Fruit fly (Drosophila melanogaster) whole organism, embryonic: ENCODE data around the gene rhea.

Experiments used
- ATbp ChIP-seq: fragments of 200-800 bp; sonication (Bioruptor generic); optimal IDR thresholded peaks from 2 replicates; lab custom pipeline; 2017; ENCODE audit warnings: missing biosample characterization, mild to moderate bottlenecking, missing genetic modification characterization, missing genetic modification reagents
- Awh ChIP-seq: fragments of 200-800 bp; sonication (Bioruptor generic); IDR thresholded peaks from 2 replicates; pipeline ENCODE4, ENCODE4 v1.3.6; 2022; ENCODE audit warnings: missing biosample characterization, missing genetic modification characterization
- B-H1 ChIP-seq: fragments of 200-800 bp; sonication (Bioruptor generic); IDR thresholded peaks from 3 replicates; pipeline ENCODE4 v1.3.6; 2022; ENCODE audit warnings: missing biosample characterization, missing genetic modification characterization
- CG10431 ChIP-seq: fragments of 200-800 bp; sonication (Bioruptor generic); optimal IDR thresholded peaks from 3 replicates; lab custom pipeline; 2018; ENCODE audit warnings: missing biosample characterization, mild to moderate bottlenecking, missing genetic modification characterization
- CG10979 ChIP-seq: fragments of 200-800 bp; sonication (Bioruptor generic); optimal IDR thresholded peaks from 2 replicates; lab custom pipeline; 2018; ENCODE audit warnings: missing biosample characterization, mild to moderate bottlenecking, missing genetic modification characterization, moderate library complexity
- CG12391 ChIP-seq: fragments of 200-800 bp; sonication (Bioruptor generic); optimal IDR thresholded peaks from 3 replicates; lab custom pipeline; 2018; ENCODE audit warnings: missing biosample characterization, mild to moderate bottlenecking, missing genetic modification characterization, moderate library complexity
- CG13894 ChIP-seq: fragments of 200-800 bp; sonication (Bioruptor generic); optimal IDR thresholded peaks from 3 replicates; lab custom pipeline; 2018; ENCODE audit warnings: missing biosample characterization, mild to moderate bottlenecking, missing genetic modification characterization, moderate library complexity
- CG14050 ChIP-seq: fragments of 200-800 bp; sonication (Bioruptor generic); IDR thresholded peaks from 3 replicates; pipeline ENCODE4 v1.3.6; 2022; ENCODE audit warnings: missing biosample characterization, missing genetic modification characterization
- CG15479 ChIP-seq: fragments of 200-800 bp; sonication (Bioruptor generic); optimal IDR thresholded peaks from 3 replicates; lab custom pipeline; 2019; ENCODE audit warnings: missing biosample characterization, mild to moderate bottlenecking, missing genetic modification characterization, moderate library complexity
- CG16815 ChIP-seq: fragments of 200-800 bp; sonication (Bioruptor generic); optimal IDR thresholded peaks from 3 replicates; lab custom pipeline; 2017; ENCODE audit warnings: missing biosample characterization, mild to moderate bottlenecking, missing genetic modification characterization
- CG17328 ChIP-seq: fragments of 200-800 bp; sonication (Bioruptor generic); IDR thresholded peaks from 2 replicates; pipeline ENCODE4 v1.3.6; 2022; ENCODE audit warnings: missing biosample characterization, missing genetic modification characterization
- CG17829 ChIP-seq: fragments of 200-800 bp; optimal IDR thresholded peaks from 2 replicates; lab custom pipeline; 2019; ENCODE audit warnings: missing biosample characterization, mild to moderate bottlenecking, missing genetic modification characterization, moderate library complexity
- CG18599 ChIP-seq: fragments of 200-800 bp; sonication (Bioruptor generic); optimal IDR thresholded peaks from 3 replicates; lab custom pipeline; 2017; ENCODE audit warnings: missing biosample characterization, missing genetic modification characterization, mild to moderate bottlenecking, moderate library complexity, missing genetic modification reagents
- CG2678 ChIP-seq: fragments of 200-800 bp; sonication (Bioruptor generic); optimal IDR thresholded peaks from 3 replicates; lab custom pipeline; 2019; ENCODE audit warnings: missing biosample characterization, mild to moderate bottlenecking, missing genetic modification characterization, moderate library complexity
- CG31441 ChIP-seq: fragments of 200-800 bp; sonication (Bioruptor generic); IDR thresholded peaks from 2 replicates; pipeline ENCODE4 v1.3.6; 2022; ENCODE audit warnings: missing biosample characterization, missing genetic modification characterization
- CG32772 ChIP-seq: fragments of 200-800 bp; sonication (Bioruptor generic); IDR thresholded peaks from 2 replicates; pipeline ENCODE4 v1.3.6; 2022; ENCODE audit warnings: missing biosample characterization, missing genetic modification characterization
- CG34376 ChIP-seq: fragments of 200-800 bp; sonication (Bioruptor generic); optimal IDR thresholded peaks from 2 replicates; lab custom pipeline; 2018; ENCODE audit warnings: missing biosample characterization, mild to moderate bottlenecking, missing genetic modification characterization
- CG34422 ChIP-seq: fragments of 200-800 bp; sonication (Bioruptor generic); IDR thresholded peaks from 3 replicates; pipeline ENCODE4 v1.3.6; 2022; ENCODE audit warnings: missing biosample characterization, missing genetic modification characterization
- CG7839 ChIP-seq: fragments of 200-800 bp; sonication (Bioruptor generic); optimal IDR thresholded peaks from 3 replicates; lab custom pipeline; 2018; ENCODE audit warnings: missing biosample characterization, mild to moderate bottlenecking, missing genetic modification characterization, moderate library complexity
- CG8924 ChIP-seq: fragments of 200-800 bp; optimal IDR thresholded peaks from 3 replicates; lab custom pipeline; 2019; ENCODE audit warnings: missing biosample characterization, mild to moderate bottlenecking, missing genetic modification characterization, moderate library complexity
- CG9876 ChIP-seq: fragments of 200-800 bp; sonication (Bioruptor generic); optimal IDR thresholded peaks from 2 replicates; lab custom pipeline; 2016; ENCODE audit warnings: missing biosample characterization, missing genetic modification characterization
- CoRest ChIP-seq: fragments of 200-800 bp; sonication (Bioruptor generic); optimal IDR thresholded peaks from 3 replicates; lab custom pipeline; 2018; ENCODE audit warnings: missing biosample characterization, mild to moderate bottlenecking, missing genetic modification characterization, moderate library complexity
- Ets65A ChIP-seq: fragments of 200-800 bp; sonication (Bioruptor generic); peaks from one replicate; lab custom pipeline; 2016; ENCODE audit warnings: missing biosample characterization, missing genetic modification characterization
- Opbp ChIP-seq: fragments of 200-800 bp; sonication (Bioruptor generic); IDR thresholded peaks from 3 replicates; pipeline ENCODE4 v1.3.6; 2022; ENCODE audit warnings: missing biosample characterization, missing genetic modification characterization; ENCODE audit not compliant: partially characterized antibody
- PHDP ChIP-seq: fragments of 200-800 bp; sonication (Bioruptor generic); optimal IDR thresholded peaks from 3 replicates; lab custom pipeline; 2018; ENCODE audit warnings: missing biosample characterization, mild to moderate bottlenecking, missing genetic modification characterization, moderate library complexity
- Rfx ChIP-seq: fragments of 200-800 bp; sonication (Bioruptor generic); IDR thresholded peaks from 2 replicates; pipeline ENCODE4 v1.3.6; 2022; ENCODE audit warnings: missing biosample characterization, missing genetic modification characterization
- Xbp1 ChIP-seq: fragments of 200-800 bp; sonication (Bioruptor generic); optimal IDR thresholded peaks from 3 replicates; lab custom pipeline; 2016; ENCODE audit warnings: missing biosample characterization, mild to moderate bottlenecking, missing genetic modification characterization
- bsh ChIP-seq, 2 experiments: fragments of 200-800 bp; sonication (Bioruptor generic); optimal IDR thresholded peaks; 2 replicates each; lab custom pipeline; 2017 to 2018; ENCODE audit warnings: mild to moderate bottlenecking in 2 of 2, missing biosample characterization in 2 of 2, missing genetic modification characterization in 2 of 2, moderate library complexity in 1 of 2
- chm ChIP-seq: fragments of 200-800 bp; sonication (Bioruptor generic); IDR thresholded peaks from 2 replicates; pipeline ENCODE4 v1.3.6; 2022; ENCODE audit warnings: missing biosample characterization, missing genetic modification characterization
- crc ChIP-seq: fragments of 200-800 bp; sonication (Bioruptor generic); optimal IDR thresholded peaks from 2 replicates; lab custom pipeline; 2016; ENCODE audit warnings: missing biosample characterization, missing genetic modification characterization
- disco-r ChIP-seq: fragments of 200-800 bp; sonication (Bioruptor generic); optimal IDR thresholded peaks from 2 replicates; lab custom pipeline; 2016; ENCODE audit warnings: missing biosample characterization, missing genetic modification characterization
- dmrt99B ChIP-seq: fragments of 200-800 bp; sonication (Bioruptor generic); optimal IDR thresholded peaks from 2 replicates; lab custom pipeline; 2018; ENCODE audit warnings: missing biosample characterization, mild to moderate bottlenecking, missing genetic modification characterization, moderate library complexity
- dpn ChIP-seq, 2 experiments: fragments of 200-800 bp; sonication (Bioruptor generic); optimal IDR thresholded peaks; 3 replicates each; lab custom pipeline; 2016; ENCODE audit warnings: missing biosample characterization in 2 of 2, missing genetic modification characterization in 2 of 2
- ems ChIP-seq: fragments of 200-800 bp; sonication (Bioruptor generic); optimal IDR thresholded peaks from 3 replicates; lab custom pipeline; 2016; ENCODE audit warnings: missing biosample characterization, missing genetic modification characterization
- en ChIP-seq: fragments of 200-800 bp; sonication (Bioruptor generic); optimal IDR thresholded peaks from 2 replicates; lab custom pipeline; 2016; ENCODE audit warnings: missing biosample characterization, missing genetic modification characterization
- gcm2 ChIP-seq: fragments of 200-800 bp; sonication (Bioruptor generic); optimal IDR thresholded peaks from 2 replicates; lab custom pipeline; 2016; ENCODE audit warnings: missing biosample characterization, missing genetic modification characterization
- gem ChIP-seq: fragments of 200-800 bp; sonication (Bioruptor generic); optimal IDR thresholded peaks from 2 replicates; lab custom pipeline; 2019; ENCODE audit warnings: missing biosample characterization, mild to moderate bottlenecking, missing genetic modification characterization, moderate library complexity
- grau ChIP-seq: fragments of 200-800 bp; optimal IDR thresholded peaks from 3 replicates; lab custom pipeline; 2019; ENCODE audit warnings: missing biosample characterization, mild to moderate bottlenecking, missing genetic modification characterization, moderate library complexity
- kay ChIP-seq: fragments of 200-800 bp; sonication (Bioruptor generic); optimal IDR thresholded peaks from 2 replicates; lab custom pipeline; 2016; ENCODE audit warnings: missing biosample characterization, missing genetic modification characterization
- knrl ChIP-seq: fragments of 200-800 bp; sonication (Bioruptor generic); IDR thresholded peaks from 3 replicates; pipeline ENCODE4 v1.3.6; 2022; ENCODE audit warnings: missing biosample characterization, missing genetic modification characterization; ENCODE audit not compliant: partially characterized antibody
- nerfin-1 ChIP-seq: fragments of 200-800 bp; sonication (Bioruptor generic); optimal IDR thresholded peaks from 3 replicates; lab custom pipeline; 2019; ENCODE audit warnings: missing biosample characterization, mild to moderate bottlenecking, missing genetic modification characterization, moderate library complexity
- nerfin-2 ChIP-seq: fragments of 200-800 bp; sonication (Bioruptor generic); IDR thresholded peaks from 2 replicates; pipeline ENCODE4 v1.3.6; 2022; ENCODE audit warnings: missing biosample characterization, missing genetic modification characterization; ENCODE audit not compliant: partially characterized antibody
- phol ChIP-seq: fragments of 200-800 bp; sonication (Bioruptor generic); optimal IDR thresholded peaks from 3 replicates; lab custom pipeline; 2018; ENCODE audit warnings: missing biosample characterization, mild to moderate bottlenecking, missing genetic modification characterization, moderate library complexity
- row ChIP-seq: fragments of 200-800 bp; sonication (Bioruptor generic); IDR thresholded peaks from 3 replicates; pipeline ENCODE4 v1.3.6; 2022; ENCODE audit warnings: missing biosample characterization, missing genetic modification characterization
- sima ChIP-seq: fragments of 200-800 bp; sonication (Bioruptor generic); optimal IDR thresholded peaks from 2 replicates; lab custom pipeline; 2016; ENCODE audit warnings: missing biosample characterization, missing genetic modification characterization
- tgo ChIP-seq: fragments of 200-800 bp; sonication (Bioruptor generic); IDR thresholded peaks from 3 replicates; pipeline ENCODE4 v1.3.6; 2022; ENCODE audit warnings: missing biosample characterization, missing genetic modification characterization
- tio ChIP-seq: fragments of 200-800 bp; sonication (Bioruptor generic); optimal IDR thresholded peaks from 2 replicates; lab custom pipeline; 2017; ENCODE audit warnings: missing biosample characterization, missing genetic modification characterization, inconsistent platforms
- unc-4 ChIP-seq: fragments of 200-800 bp; sonication (Bioruptor generic); IDR thresholded peaks from 2 replicates; pipeline ENCODE4 v1.3.6; 2022; ENCODE audit warnings: missing biosample characterization, missing genetic modification characterization; ENCODE audit not compliant: partially characterized antibody
- unpg ChIP-seq: fragments of 200-800 bp; sonication (Bioruptor generic); optimal IDR thresholded peaks from 3 replicates; lab custom pipeline; 2018; ENCODE audit warnings: missing biosample characterization, mild to moderate bottlenecking, missing genetic modification characterization, moderate library complexity
- wor ChIP-seq: fragments of 200-800 bp; sonication (Bioruptor generic); IDR thresholded peaks from 2 replicates; pipeline ENCODE4 v1.3.6; 2022; ENCODE audit warnings: missing biosample characterization, missing genetic modification characterization

Gene rhea

DNA sequence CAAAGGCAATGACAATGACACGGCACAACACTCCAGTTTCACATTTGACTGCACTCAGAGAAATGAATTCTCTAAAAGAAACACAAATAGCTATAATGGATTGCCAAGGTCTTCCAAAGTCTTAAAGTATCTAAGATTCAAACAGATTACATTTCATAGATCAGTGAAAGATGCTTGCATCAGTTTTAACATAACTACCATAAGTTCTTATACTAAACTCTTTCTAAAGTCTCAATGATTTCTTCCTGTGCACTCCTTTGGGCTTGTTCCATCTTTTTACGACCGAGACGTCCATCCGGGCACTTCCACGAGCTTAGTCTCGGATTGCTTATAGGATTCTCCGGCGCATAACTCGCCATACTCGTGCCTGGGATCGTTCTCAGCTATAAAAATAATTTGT, 2.6 kb upstream of the rhea start (continued):
- TF ChIP-seq knrl (GFP tag; lab: Robert Waterston, UW) (no peak), dmrt99B (tag; lab: Kevin White, UChicago) (no peak), nerfin-2 (GFP tag; lab: Robert Waterston, UW) (no peak), CG14050 (GFP tag; lab: Robert Waterston, UW) (no peak), ATbp (GFP tag; lab: Kevin White, UChicago) (peak; percentile 6), CG32772 (GFP tag; lab: Robert Waterston, UW) (no peak), grau (peak; percentile 32), phol (peak; percentile 24), CG15479 (no peak), B-H1 (GFP tag; lab: Robert Waterston, UW) (no peak), Awh (GFP tag; lab: Robert Waterston, UW) (no peak), CG9876 (GFP tag; lab: Kevin White, UChicago) (no peak), gcm2 (GFP tag; lab: Kevin White, UChicago) (no peak), kay (GFP tag; lab: Kevin White, UChicago) (no peak)

DNA sequence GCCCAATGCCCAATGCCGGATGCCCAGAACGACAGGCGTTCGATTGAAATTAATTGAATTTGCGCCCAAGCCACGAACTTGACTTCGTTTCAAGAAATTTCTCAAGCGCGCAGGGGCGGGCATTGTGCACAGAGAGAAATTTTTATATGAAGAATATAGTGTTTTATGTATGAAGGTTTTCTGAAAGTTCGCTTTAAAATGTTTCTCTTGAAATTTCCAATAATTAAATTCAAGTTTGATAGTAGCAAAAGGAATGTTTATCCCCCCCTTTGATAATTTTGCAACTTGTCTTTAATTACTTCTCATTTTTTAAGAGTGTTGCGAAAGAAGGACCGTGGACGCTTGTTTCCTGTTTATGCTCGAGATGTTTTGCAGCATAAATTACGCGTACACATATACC, 935 bp upstream of the rhea start:
- TF ChIP-seq crc (GFP tag; lab: Kevin White, UChicago) (no peak), en (GFP tag; lab: Kevin White, UChicago) (no peak), bsh (GFP tag; optimal IDR thresholded peaks at IDR 0.05; lab: Kevin White, UChicago) (peak in 1 of 2 experiments; percentile 57), ems (GFP tag; lab: Kevin White, UChicago) (no peak), CG31441 (peak; percentile 42; the same call in 1 of the 2 replicates), row (GFP tag; lab: Robert Waterston, UW) (peak; percentile 50; the same call in 2 of the 3 replicates), sima (GFP tag; lab: Kevin White, UChicago) (no peak), CG17328 (GFP tag; lab: Robert Waterston, UW) (peak; percentile 31; the same call in 1 of the 2 replicates), CG10979 (tag; lab: Kevin White, UChicago) (peak; percentile 55), CG2678 (tag; lab: Kevin White, UChicago) (peak; percentile 43), dpn (GFP tag; optimal IDR thresholded peaks at IDR 0.05; lab: Kevin White, UChicago) (peak in 1 of 2 experiments; percentile 0), gem (peak; percentile 53), Ets65A (GFP tag; lab: Kevin White, UChicago) (peak; percentile 69), CG10431 (GFP tag; lab: Kevin White, UChicago) (no peak), CG34376 (no peak), CG8924 (tag; lab: Kevin White, UChicago) (peak; percentile 0), tgo (GFP tag; lab: Robert Waterston, UW) (no peak), chm (GFP tag; lab: Robert Waterston, UW) (0 out of 2 replicates have a peak, but pooled peaks have one; percentile 21), Opbp (GFP tag; lab: Robert Waterston, UW) (no peak), tio (GFP tag; lab: Kevin White, UChicago) (peak; percentile 8), CG7839 (tag; lab: Kevin White, UChicago) (peak; percentile 28), CG18599 (GFP tag; lab: Kevin White, UChicago) (peak; percentile 18), Xbp1 (GFP tag; lab: Kevin White, UChicago) (peak; percentile 20), unc-4 (GFP tag; lab: Robert Waterston, UW) (no peak), unpg (GFP tag; lab: Kevin White, UChicago) (peak; percentile 46), CG16815 (GFP tag; lab: Kevin White, UChicago) (no peak), CG17829 (tag; lab: Kevin White, UChicago) (peak; percentile 24), PHDP (tag; lab: Kevin White, UChicago) (peak; percentile 13), Rfx (GFP tag; lab: Robert Waterston, UW) (peak; percentile 23; the same call in 1 of the 2 replicates), disco-r (GFP tag; lab: Kevin White, UChicago) (no peak), CG13894 (tag; lab: Kevin White, UChicago) (no peak), CG34422 (GFP tag; lab: Robert Waterston, UW) (no peak), CoRest (tag; lab: Kevin White, UChicago) (peak; percentile 5), wor (GFP tag; lab: Robert Waterston, UW) (no peak), CG12391 (peak; percentile 34), nerfin-1 (tag; lab: Kevin White, UChicago) (peak; percentile 9)
